Worm (Caenorhabditis elegans) whole organism, young adult: ENCODE data around the gene K06H7.7.
A peak's percentile ranks its signal among the peaks of the same experiment; 100 is the strongest.

Experiments
- B0035.1 ChIP-seq: sonication (generic microtip); optimal IDR thresholded peaks from 2 replicates; lab custom pipeline; 2016; ENCODE audit warnings: missing genetic modification characterization, mild to moderate bottlenecking, missing compliant biosample characterization, missing genotype, missing genetic modification reagents
- D2030.7 ChIP-seq: fragments of 200-800 bp; sonication (Bioruptor generic); IDR thresholded peaks from 2 replicates; pipeline ENCODE4 v1.3.6; 2022; ENCODE audit warnings: missing genetic modification reagents, missing genetic modification characterization, missing compliant biosample characterization
- F22D6.2 ChIP-seq: sonication (generic microtip); optimal IDR thresholded peaks from 2 replicates; lab custom pipeline; 2016; ENCODE audit warnings: mild to moderate bottlenecking, missing genetic modification characterization, missing compliant biosample characterization
- F33H1.4 ChIP-seq: fragments of 200-800 bp; sonication (Bioruptor generic); IDR thresholded peaks from 2 replicates; pipeline ENCODE4 v1.3.6; 2022; ENCODE audit warnings: missing genetic modification reagents, missing genetic modification characterization, missing compliant biosample characterization
- F55B11.4 ChIP-seq: sonication (generic microtip); optimal IDR thresholded peaks from 2 replicates; lab custom pipeline; 2016; ENCODE audit warnings: missing compliant biosample characterization, missing genetic modification characterization, borderline replicate concordance; ENCODE audit not compliant: insufficient read depth
- K12H6.12 ChIP-seq: fragments of 200-800 bp; sonication (Bioruptor generic); optimal IDR thresholded peaks from 2 replicates; lab custom pipeline; 2018; ENCODE audit warnings: mild to moderate bottlenecking, missing genetic modification characterization, missing compliant biosample characterization
- T26A5.8 ChIP-seq: sonication (generic microtip); optimal IDR thresholded peaks from 2 replicates; lab custom pipeline; 2016; ENCODE audit warnings: missing genetic modification characterization, missing compliant biosample characterization
- Y95B8A.8 ChIP-seq: fragments of 200-800 bp; sonication (Bioruptor generic); IDR thresholded peaks from 2 replicates; pipeline ENCODE4 v1.3.6; 2022; ENCODE audit warnings: missing genetic modification reagents, missing genetic modification characterization, missing compliant biosample characterization
- aptf-3 ChIP-seq: fragments of 200-800 bp; sonication (Bioruptor generic); IDR thresholded peaks from 2 replicates; pipeline ENCODE4 v1.3.6; 2022; ENCODE audit warnings: missing genetic modification characterization, missing compliant biosample characterization
- attf-3 ChIP-seq: fragments of 200-800 bp; sonication (Bioruptor generic); conservative IDR thresholded peaks from 2 replicates; pipeline ENCODE4 v1.3.6; 2022; ENCODE audit warnings: missing genetic modification reagents, missing genetic modification characterization, missing compliant biosample characterization
- attf-5 ChIP-seq: fragments of 200-800 bp; sonication (Bioruptor generic); optimal IDR thresholded peaks from 2 replicates; lab custom pipeline; 2018; ENCODE audit warnings: mild to moderate bottlenecking, missing genetic modification characterization, missing compliant biosample characterization
- bed-2 ChIP-seq: fragments of 200-800 bp; sonication (Bioruptor generic); IDR thresholded peaks from 2 replicates; pipeline ENCODE4 v1.3.6; 2022; ENCODE audit warnings: missing genetic modification reagents, missing genetic modification characterization, missing compliant biosample characterization
- ceh-100 ChIP-seq: fragments of 200-800 bp; sonication (Bioruptor generic); IDR thresholded peaks from 2 replicates; pipeline ENCODE4 v1.3.6; 2022; ENCODE audit warnings: missing genetic modification reagents, missing genetic modification characterization, missing compliant biosample characterization
- ceh-79 ChIP-seq: sonication (generic microtip); optimal IDR thresholded peaks from 2 replicates; lab custom pipeline; 2017; ENCODE audit warnings: mild to moderate bottlenecking, missing genetic modification characterization, missing compliant biosample characterization
- dox-1 ChIP-seq: fragments of 200-800 bp; sonication (Bioruptor generic); IDR thresholded peaks from 2 replicates; pipeline ENCODE4 v1.3.6; 2022; ENCODE audit warnings: missing genetic modification reagents, missing genetic modification characterization, missing compliant biosample characterization
- dpl-1 ChIP-seq: fragments of 150-350 bp; optimal IDR thresholded peaks from 2 replicates; lab custom pipeline; 2014; ENCODE audit warnings: missing biosample characterization, missing genetic modification reagents, missing genetic modification characterization
- egl-18 ChIP-seq: fragments of 200-800 bp; sonication (Bioruptor generic); IDR thresholded peaks from 2 replicates; pipeline ENCODE4 v1.3.6; 2022; ENCODE audit warnings: missing genetic modification reagents, missing genetic modification characterization, missing compliant biosample characterization
- ekl-4 ChIP-seq: fragments of 200-800 bp; sonication (Bioruptor generic); IDR thresholded peaks from 2 replicates; pipeline ENCODE4 v1.3.6; 2022; ENCODE audit warnings: missing genetic modification reagents, missing genetic modification characterization, missing compliant biosample characterization
- fkh-3 ChIP-seq: sonication (generic microtip); optimal IDR thresholded peaks from 2 replicates; lab custom pipeline; 2016; ENCODE audit warnings: mild to moderate bottlenecking, missing genetic modification characterization, missing compliant biosample characterization
- him-1 ChIP-seq: sonication (generic microtip); optimal IDR thresholded peaks from 2 replicates; lab custom pipeline; 2016; ENCODE audit warnings: missing genotype, missing genetic modification reagents, missing genetic modification characterization, missing compliant biosample characterization
- hlh-12 ChIP-seq: sonication (generic microtip); optimal IDR thresholded peaks from 2 replicates; lab custom pipeline; 2016; ENCODE audit warnings: missing genetic modification characterization, missing compliant biosample characterization
- hmg-1.2 ChIP-seq: fragments of 200-800 bp; sonication (Bioruptor generic); IDR thresholded peaks from 2 replicates; pipeline ENCODE4 v1.3.6; 2022; ENCODE audit warnings: missing genetic modification reagents, missing genetic modification characterization, missing compliant biosample characterization
- let-607 ChIP-seq, 2 experiments: fragments of 200-800 bp in 1 of 2; sonication (Bioruptor generic) in 1 of 2; sonication (generic microtip) in 1 of 2; optimal IDR thresholded peaks; 2 replicates each; lab custom pipeline; 2016 to 2018; ENCODE audit warnings: mild to moderate bottlenecking in 2 of 2, missing compliant biosample characterization in 2 of 2, missing genetic modification characterization in 2 of 2, moderate library complexity in 2 of 2, missing genotype in 1 of 2
- lin-26 ChIP-seq: fragments of 200-800 bp; sonication (Bioruptor generic); IDR thresholded peaks from 2 replicates; pipeline ENCODE4 v1.3.6; 2022; ENCODE audit warnings: missing genetic modification reagents, missing genetic modification characterization, missing compliant biosample characterization
- lin-40 ChIP-seq: sonication (generic microtip); optimal IDR thresholded peaks from 2 replicates; lab custom pipeline; 2016; ENCODE audit warnings: missing genetic modification characterization, mild to moderate bottlenecking, missing compliant biosample characterization, missing genotype, missing genetic modification reagents
- lsl-1 ChIP-seq: fragments of 200-800 bp; sonication (Bioruptor generic); optimal IDR thresholded peaks from 2 replicates; lab custom pipeline; 2018; ENCODE audit warnings: mild to moderate bottlenecking, missing genetic modification characterization, moderate library complexity, missing compliant biosample characterization
- madf-6 ChIP-seq: fragments of 200-800 bp; sonication (Bioruptor generic); IDR thresholded peaks from 2 replicates; pipeline ENCODE4 v1.3.6; 2022; ENCODE audit warnings: missing genetic modification reagents, missing genetic modification characterization, missing compliant biosample characterization
- madf-8 ChIP-seq: fragments of 200-800 bp; sonication (Bioruptor generic); conservative IDR thresholded peaks from 2 replicates; pipeline ENCODE4 v1.3.6; 2022; ENCODE audit warnings: missing genetic modification reagents, missing genetic modification characterization, missing compliant biosample characterization
- nfyb-1 ChIP-seq: fragments of 200-800 bp; sonication (Bioruptor generic); IDR thresholded peaks from 2 replicates; pipeline ENCODE4 v1.3.6; 2022; ENCODE audit warnings: missing genetic modification reagents, missing genetic modification characterization, missing compliant biosample characterization
- nhr-120 ChIP-seq: fragments of 200-800 bp; sonication (Bioruptor generic); IDR thresholded peaks from 2 replicates; pipeline ENCODE4 v1.3.6; 2022; ENCODE audit warnings: missing genetic modification characterization, missing compliant biosample characterization
- nhr-179 ChIP-seq: sonication (generic microtip); optimal IDR thresholded peaks from 2 replicates; lab custom pipeline; 2016; ENCODE audit warnings: mild to moderate bottlenecking, missing genetic modification characterization, missing compliant biosample characterization
- nhr-80 ChIP-seq: sonication (generic microtip); optimal IDR thresholded peaks from 2 replicates; lab custom pipeline; 2016; ENCODE audit warnings: missing genetic modification characterization, missing compliant biosample characterization
- nhr-90 ChIP-seq: sonication (generic microtip); optimal IDR thresholded peaks from 2 replicates; lab custom pipeline; 2016; ENCODE audit warnings: missing genotype, mild to moderate bottlenecking, missing genetic modification characterization, missing compliant biosample characterization
- rcor-1 ChIP-seq: fragments of 200-800 bp; sonication (Bioruptor generic); IDR thresholded peaks from 2 replicates; pipeline ENCODE4 v1.3.6; 2022; ENCODE audit warnings: missing genetic modification reagents, missing genetic modification characterization, missing compliant biosample characterization
- sdz-38 ChIP-seq: sonication (generic microtip); optimal IDR thresholded peaks from 2 replicates; lab custom pipeline; 2016; ENCODE audit warnings: missing genotype, missing genetic modification characterization, missing compliant biosample characterization
- snpc-1.3 ChIP-seq: sonication (generic microtip); optimal IDR thresholded peaks from 2 replicates; lab custom pipeline; 2017; ENCODE audit warnings: missing genetic modification characterization, mild to moderate bottlenecking, missing compliant biosample characterization, antibody characterized with exemption, moderate library complexity, missing genotype, missing genetic modification reagents; ENCODE audit not compliant: insufficient read depth
- snpc-3.4 ChIP-seq: sonication (generic microtip); optimal IDR thresholded peaks from 2 replicates; lab custom pipeline; 2017; ENCODE audit warnings: missing genetic modification characterization, mild to moderate bottlenecking, missing compliant biosample characterization, antibody characterized with exemption, moderate library complexity, missing genotype, missing genetic modification reagents
- tbp1 ChIP-seq: fragments of 200-800 bp; sonication (Bioruptor generic); optimal IDR thresholded peaks from 2 replicates; lab custom pipeline; 2018; ENCODE audit warnings: mild to moderate bottlenecking, missing genetic modification characterization, missing compliant biosample characterization
- unc-130 ChIP-seq: sonication (generic microtip); optimal IDR thresholded peaks from 2 replicates; lab custom pipeline; 2016; ENCODE audit warnings: missing genetic modification reagents, missing genetic modification characterization, missing compliant biosample characterization
- zfh-2 ChIP-seq: fragments of 200-800 bp; sonication (Bioruptor generic); conservative IDR thresholded peaks from 2 replicates; pipeline ENCODE4 v1.3.6; 2022; ENCODE audit warnings: missing genetic modification reagents, missing genetic modification characterization, missing compliant biosample characterization
- ztf-26 ChIP-seq: sonication (generic microtip); optimal IDR thresholded peaks from 2 replicates; lab custom pipeline; 2017; ENCODE audit warnings: missing genetic modification characterization, missing compliant biosample characterization

K06H7.7 gene

ce11 chrIII:8085355-8085754 lies at the start of gene K06H7.7, which contains the start of gene grp-1:
Gene K06H7.7, minus strand, starts transcription at chrIII:8085475.
Gene grp-1, plus strand, starts transcription at chrIII:8085705.
- TF ChIP-seq tbp1 (GFP tag; lab: Kevin White, UChicago) (peak; percentile 1), hmg-1.2 (GFP tag; lab: Robert Waterston, UW) (peak; percentile 27; the same call in 1 of the 2 replicates), snpc-1.3 (tag; lab: Kevin White, UChicago) (no peak), K12H6.12 (tag; lab: Kevin White, UChicago) (no peak), lsl-1 (GFP tag; lab: Kevin White, UChicago) (peak; percentile 77), madf-6 (GFP tag; lab: Robert Waterston, UW) (peak; percentile 31; the same call in 1 of the 2 replicates), hlh-12 (tag; lab: Kevin White, UChicago) (no peak), F33H1.4 (GFP tag; lab: Robert Waterston, UW) (0 out of 2 replicates have a peak, but pooled peaks have one; percentile 26), nhr-120 (GFP tag; lab: Robert Waterston, UW) (no peak)

DNA sequence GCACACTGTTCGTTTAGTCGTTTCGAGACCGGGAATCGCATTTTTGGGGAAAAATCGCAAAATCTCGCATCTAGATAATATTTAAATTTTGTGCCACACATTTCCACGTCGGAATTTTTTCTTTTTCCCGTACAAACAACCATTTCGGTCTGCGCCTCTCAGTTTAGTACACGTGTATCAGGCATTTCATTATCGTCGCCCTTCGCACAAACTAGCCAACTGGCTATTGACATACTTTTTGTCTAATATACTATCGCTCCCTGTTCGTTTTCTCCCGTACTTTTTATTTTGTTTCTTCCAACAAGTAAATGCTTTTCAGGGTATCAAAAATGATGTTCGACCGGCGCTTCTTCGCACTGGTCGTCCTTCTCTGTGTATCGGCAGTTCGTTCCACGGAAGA lies 48.1 kb upstream of the K06H7.7 start, which contains the start of gene C14B9.2:
TSS of gene C14B9.2 (plus strand) at position 320 of the 400 bp plus-strand sequence.
- TF ChIP-seq attf-5 (GFP tag; lab: Kevin White, UChicago), result peak; percentile 24
- TF ChIP-seq ceh-100, result no peak
- TF ChIP-seq let-607 (tag; optimal IDR thresholded peaks at IDR 0.05; lab: Kevin White, UChicago), result peak; percentile 59 to 88
- 0 out of 2 replicates have a peak, but pooled peaks have one; percentile 34 for TF ChIP-seq dox-1
- TF ChIP-seq nhr-80 (tag; lab: Kevin White, UChicago), result peak; percentile 55

DNA sequence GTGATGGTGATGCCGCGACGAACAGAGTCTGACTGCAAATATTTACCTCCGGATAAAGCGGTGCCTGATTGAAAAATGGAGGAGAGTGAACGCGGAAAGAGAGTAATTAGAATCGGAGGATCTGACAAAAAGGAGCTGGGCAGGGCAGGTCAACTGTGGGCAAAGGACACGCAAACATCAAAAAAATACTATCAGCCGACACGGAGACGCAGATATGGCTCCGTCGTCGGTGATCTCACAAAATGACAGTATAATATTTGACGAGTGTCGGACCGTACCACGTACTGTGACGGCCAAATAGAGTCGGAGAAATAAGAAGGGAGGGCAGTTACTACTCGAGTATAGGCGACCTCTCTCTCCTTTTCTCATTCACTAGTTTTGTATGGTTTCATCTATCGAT lies 47.2 kb upstream of the K06H7.7 start:
- TF ChIP-seq him-1 (tag; lab: Kevin White, UChicago) (no peak), let-607 (tag; optimal IDR thresholded peaks at IDR 0.05; lab: Kevin White, UChicago) (no peak), nfyb-1 (peak; percentile 39; the same call in 1 of the 2 replicates), T26A5.8 (tag; lab: Kevin White, UChicago) (no peak), zfh-2 (0 out of 2 replicates have a peak, but pooled peaks have one; percentile 9)

ce11 chrIII:8130177-8130902 lies 45.1 kb upstream of the K06H7.7 start, which contains the start of the genes rpl-21 and C14B9.10:
Gene rpl-21, minus strand, starts transcription at chrIII:8130227.
Gene C14B9.10, plus strand, starts transcription at chrIII:8130852.
- TF ChIP-seq lin-26 (GFP tag; lab: Robert Waterston, UW) (no peak), K12H6.12 (tag; lab: Kevin White, UChicago) (no peak), madf-8 (GFP tag; lab: Robert Waterston, UW) (peak; percentile 53), lin-40 (tag; lab: Kevin White, UChicago) (peak; percentile 46), rcor-1 (GFP tag; lab: Robert Waterston, UW) (peak; percentile 76), bed-2 (no peak), sdz-38 (tag; lab: Kevin White, UChicago) (no peak), ceh-79 (tag; lab: Kevin White, UChicago) (no peak), attf-3 (GFP tag; lab: Robert Waterston, UW) (peak; percentile 70), ztf-26 (tag; lab: Kevin White, UChicago) (no peak), B0035.1 (no peak), D2030.7 (GFP tag; lab: Robert Waterston, UW) (peak; percentile 78), aptf-3 (GFP tag; lab: Robert Waterston, UW) (no peak), F55B11.4 (tag; lab: Kevin White, UChicago) (no peak), F22D6.2 (tag; lab: Kevin White, UChicago) (no peak), dpl-1 (GFP tag; lab: Kevin White, UChicago) (peak; percentile 30), nhr-90 (tag; lab: Kevin White, UChicago) (no peak), Y95B8A.8 (GFP tag; lab: Robert Waterston, UW) (no peak), hmg-1.2 (GFP tag; lab: Robert Waterston, UW) (peak; percentile 91), nfyb-1 (peak; percentile 74), F33H1.4 (GFP tag; lab: Robert Waterston, UW) (peak; percentile 98), nhr-179 (tag; lab: Kevin White, UChicago) (no peak), ekl-4 (GFP tag; lab: Robert Waterston, UW) (peak; percentile 66; the same call in 1 of the 2 replicates), unc-130 (GFP tag; lab: Kevin White, UChicago) (peak; percentile 34), fkh-3 (tag; lab: Kevin White, UChicago) (no peak), egl-18 (no peak), snpc-3.4 (tag; lab: Kevin White, UChicago) (peak; percentile 89)
